Worm (Caenorhabditis elegans) whole organism, mixed stage, embryonic: ENCODE measurements around the gene slc-17.7.

Source experiments
- bed-3 ChIP-seq: fragments of 200-800 bp; sonication (Bioruptor generic); optimal IDR thresholded peaks from 3 replicates; lab custom pipeline; 2018; ENCODE audit warnings: mild to moderate bottlenecking, missing genetic modification characterization, moderate library complexity, missing compliant biosample characterization
- blmp-1 ChIP-seq: fragments of 150-350 bp; optimal IDR thresholded peaks from 2 replicates; lab custom pipeline; 2014; ENCODE audit warnings: missing biosample characterization, missing genetic modification characterization
- ceh-43 ChIP-seq: fragments of 200-800 bp; sonication (Bioruptor generic); optimal IDR thresholded peaks from 2 replicates; lab custom pipeline; 2018; ENCODE audit warnings: mild to moderate bottlenecking, missing genetic modification characterization, moderate library complexity, missing compliant biosample characterization
- ces-1 ChIP-seq: fragments of 150-350 bp; optimal IDR thresholded peaks from 2 replicates; lab custom pipeline; 2014; ENCODE audit warnings: missing biosample characterization, missing genetic modification reagents, missing genetic modification characterization
- cnd-1 ChIP-seq: fragments of 200-800 bp; sonication (Bioruptor generic); optimal IDR thresholded peaks from 2 replicates; lab custom pipeline; 2018; ENCODE audit warnings: mild to moderate bottlenecking, missing genetic modification characterization, missing compliant biosample characterization
- drap-1 ChIP-seq: fragments of 200-800 bp; sonication (Bioruptor generic); optimal IDR thresholded peaks from 3 replicates; lab custom pipeline; 2018; ENCODE audit warnings: mild to moderate bottlenecking, missing genetic modification characterization, missing compliant biosample characterization
- elt-1 ChIP-seq: sonication (generic microtip); optimal IDR thresholded peaks from 2 replicates; lab custom pipeline; 2017; ENCODE audit warnings: missing genetic modification characterization, mild to moderate bottlenecking, missing compliant biosample characterization, antibody characterized with exemption, moderate library complexity, borderline replicate concordance; ENCODE audit not compliant: insufficient read depth
- elt-3 ChIP-seq: fragments of 150-350 bp; optimal IDR thresholded peaks from 2 replicates; lab custom pipeline; 2014; ENCODE audit warnings: missing biosample characterization, missing genetic modification characterization
- hlh-1 ChIP-seq: fragments of 150-350 bp; optimal IDR thresholded peaks from 2 replicates; lab custom pipeline; 2014; ENCODE audit warnings: missing biosample characterization, missing genetic modification reagents, missing genetic modification characterization
- lin-32 ChIP-seq: fragments of 200-800 bp; sonication (Bioruptor generic); optimal IDR thresholded peaks from 2 replicates; lab custom pipeline; 2018; ENCODE audit warnings: mild to moderate bottlenecking, missing genetic modification characterization, missing compliant biosample characterization
- lsy-2 ChIP-seq: fragments of 150-350 bp; optimal IDR thresholded peaks from 2 replicates; lab custom pipeline; 2014; ENCODE audit warnings: missing biosample characterization, missing genetic modification characterization
- mab-5 ChIP-seq: fragments of 150-350 bp; optimal IDR thresholded peaks from 2 replicates; lab custom pipeline; 2014; ENCODE audit warnings: missing biosample characterization, missing genetic modification characterization
- mep-1 ChIP-seq: fragments of 150-350 bp; optimal IDR thresholded peaks from 2 replicates; lab custom pipeline; 2017; ENCODE audit warnings: missing biosample characterization, missing genetic modification reagents, missing genetic modification characterization, inconsistent platforms
- mls-2 ChIP-seq: sonication (generic microtip); optimal IDR thresholded peaks from 2 replicates; lab custom pipeline; 2016; ENCODE audit warnings: mild to moderate bottlenecking, missing genetic modification characterization, moderate library complexity, missing compliant biosample characterization
- nhr-12 ChIP-seq: fragments of 150-350 bp; optimal IDR thresholded peaks from 2 replicates; lab custom pipeline; 2014; ENCODE audit warnings: missing biosample characterization, missing genetic modification characterization
- nhr-2 ChIP-seq: fragments of 150-350 bp; optimal IDR thresholded peaks from 2 replicates; lab custom pipeline; 2014; ENCODE audit warnings: missing biosample characterization, missing genetic modification characterization
- nhr-237 ChIP-seq: fragments of 150-350 bp; optimal IDR thresholded peaks from 2 replicates; lab custom pipeline; 2014; ENCODE audit warnings: missing biosample characterization, missing genetic modification characterization
- nhr-28 ChIP-seq: fragments of 150-350 bp; optimal IDR thresholded peaks from 2 replicates; lab custom pipeline; 2014; ENCODE audit warnings: missing biosample characterization, missing genetic modification characterization
- nhr-76 ChIP-seq: sonication (generic microtip); optimal IDR thresholded peaks from 2 replicates; lab custom pipeline; 2017; ENCODE audit warnings: missing biosample characterization, missing genetic modification characterization
- pha-4 ChIP-seq: fragments of 150-350 bp; optimal IDR thresholded peaks from 2 replicates; lab custom pipeline; 2018; ENCODE audit warnings: missing biosample characterization, missing genetic modification reagents, missing genetic modification characterization
- sem-2 ChIP-seq: fragments of 200-800 bp; sonication (Bioruptor generic); optimal IDR thresholded peaks from 2 replicates; lab custom pipeline; 2018; ENCODE audit warnings: mild to moderate bottlenecking, missing genetic modification characterization, missing compliant biosample characterization
- snpc-4 ChIP-seq: fragments of 150-350 bp; optimal IDR thresholded peaks from 2 replicates; lab custom pipeline; 2014; ENCODE audit warnings: missing biosample characterization, missing genetic modification characterization
- tbx-8 ChIP-seq: fragments of 200-800 bp; sonication (Bioruptor generic); optimal IDR thresholded peaks from 2 replicates; lab custom pipeline; 2018; ENCODE audit warnings: mild to moderate bottlenecking, missing genetic modification characterization, moderate library complexity, missing compliant biosample characterization
- unc-120 ChIP-seq: sonication (generic microtip); optimal IDR thresholded peaks from 2 replicates; lab custom pipeline; 2017; ENCODE audit warnings: missing genetic modification characterization, missing compliant biosample characterization; ENCODE audit not compliant: poor library complexity, severe bottlenecking
- unc-39 ChIP-seq: fragments of 150-350 bp; optimal IDR thresholded peaks from 2 replicates; lab custom pipeline; 2014; ENCODE audit warnings: missing biosample characterization, missing genetic modification characterization
- unc-62 ChIP-seq: fragments of 150-350 bp; optimal IDR thresholded peaks from 2 replicates; lab custom pipeline; 2014; ENCODE audit warnings: missing biosample characterization, missing genetic modification reagents, missing genetic modification characterization
- ztf-11 ChIP-seq: fragments of 150-350 bp; optimal IDR thresholded peaks from 2 replicates; lab custom pipeline; 2014; ENCODE audit warnings: missing biosample characterization, missing genetic modification characterization

Gene slc-17.7

ce11 chrV:9266399-9266798 is at the start of gene slc-17.7:
slc-17.7 (minus strand) TSS chrV:9266499.
- TF ChIP-seq blmp-1 (no peak), unc-39 (tag; lab: Kevin White, UChicago) (no peak), bed-3 (GFP tag; lab: Kevin White, UChicago) (no peak), elt-3 (tag; lab: Kevin White, UChicago) (no peak), snpc-4 (tag; lab: Kevin White, UChicago) (no peak), lin-32 (no peak), ztf-11 (tag; lab: Kevin White, UChicago) (no peak), ceh-43 (GFP tag; lab: Kevin White, UChicago) (no peak), cnd-1 (no peak), unc-62 (GFP tag; lab: Kevin White, UChicago) (no peak), mls-2 (tag; lab: Kevin White, UChicago) (no peak), tbx-8 (GFP tag; lab: Kevin White, UChicago) (no peak), mab-5 (tag; lab: Kevin White, UChicago) (no peak)

- TF ChIP-seq pha-4 (tag; lab: Kevin White, UChicago) (no peak), nhr-28 (tag; lab: Kevin White, UChicago) (no peak)
Observed at ce11 chrV:9314408-9314807, 48.1 kb upstream of the slc-17.7 start.

DNA sequence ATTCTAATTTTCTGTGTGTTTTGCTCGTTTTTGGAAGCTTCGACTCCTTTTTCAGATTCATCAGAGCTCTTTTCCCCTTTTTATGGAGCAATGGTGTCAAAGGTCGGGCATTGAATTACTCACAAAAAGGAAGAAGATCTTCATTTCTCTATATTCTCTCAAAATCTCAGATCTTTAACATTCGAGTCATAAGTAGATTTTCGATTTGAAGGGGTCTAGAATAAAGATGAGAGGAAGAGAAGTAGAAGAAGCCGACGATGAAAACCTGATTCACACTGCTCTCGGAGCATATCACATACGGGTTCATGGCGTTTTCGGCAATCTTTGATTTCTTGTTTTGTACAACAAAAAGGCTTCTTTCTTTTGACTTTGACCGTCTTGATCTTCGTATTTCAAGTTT is 46.1 kb upstream of the slc-17.7 start:
- TF ChIP-seq elt-1 (no peak), ces-1 (GFP tag; lab: Kevin White, UChicago) (peak; percentile 2)

DNA sequence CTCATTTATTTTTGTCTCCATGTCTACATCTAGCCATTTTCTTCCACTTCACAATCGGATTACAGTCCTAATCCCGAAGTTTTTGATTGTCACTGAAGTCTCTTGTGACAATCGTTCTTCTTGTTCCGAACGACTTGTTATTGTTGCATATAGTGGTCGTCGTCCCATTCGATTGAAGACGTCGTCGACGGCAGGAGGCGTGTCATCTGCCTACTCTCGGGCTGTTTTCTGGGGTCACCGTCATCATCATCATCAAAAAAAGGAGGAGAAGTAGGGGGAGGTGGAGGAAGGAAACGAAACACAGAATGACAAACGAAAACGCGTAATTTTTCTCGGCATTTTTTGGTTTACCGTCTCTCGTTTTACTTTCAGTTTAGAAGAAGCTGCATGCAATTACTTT is 38.8 kb upstream of the slc-17.7 start, which contains the start of gene F44A2.3:
Gene F44A2.3 (plus strand): TSS at position 301 of the 400 bp plus-strand sequence.
- TF ChIP-seq lsy-2 (tag; lab: Kevin White, UChicago) (no peak), mls-2 (tag; lab: Kevin White, UChicago) (no peak), unc-120 (tag; lab: Kevin White, UChicago) (no peak), snpc-4 (tag; lab: Kevin White, UChicago) (no peak), nhr-28 (tag; lab: Kevin White, UChicago) (no peak)

DNA sequence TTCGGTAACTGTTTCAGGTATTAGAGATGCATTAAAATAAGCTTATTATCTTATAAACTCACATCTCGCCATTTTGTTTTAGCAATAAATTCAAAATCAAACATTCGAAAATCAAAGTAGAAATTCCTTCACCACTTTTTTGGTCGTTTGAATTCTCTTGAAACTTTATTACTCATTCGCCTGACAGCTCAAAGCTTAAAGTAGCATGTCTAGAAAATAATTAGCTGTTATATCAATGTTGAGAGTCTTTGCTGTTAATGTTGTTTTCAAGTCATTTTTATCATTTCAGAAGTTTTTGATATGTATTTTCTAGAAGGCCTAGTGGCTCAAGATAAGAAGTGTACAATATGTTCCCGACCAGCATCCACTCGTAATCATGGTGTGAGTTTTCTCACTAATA is 36.7 kb upstream of the slc-17.7 start, which contains the start of gene nhr-39:
Gene nhr-39 (plus strand): TSS at position 301 of the 400 bp plus-strand sequence.
- TF ChIP-seq elt-1: no peak

ce11 chrV:9297332-9297731 is 31.0 kb upstream of the slc-17.7 start, which contains the start of gene F44A2.5:
F44A2.5 (plus strand) TSS chrV:9297632.
- no peak for TF ChIP-seq tbx-8 (GFP tag; lab: Kevin White, UChicago)
- TF ChIP-seq unc-62 (GFP tag; lab: Kevin White, UChicago): no peak
- TF ChIP-seq unc-39 (tag; lab: Kevin White, UChicago): no peak
- TF ChIP-seq sem-2: no peak
- TF ChIP-seq nhr-76: no peak
- no peak for TF ChIP-seq elt-3 (tag; lab: Kevin White, UChicago)
- no peak for TF ChIP-seq lin-32
- TF ChIP-seq bed-3 (GFP tag; lab: Kevin White, UChicago): no peak
- TF ChIP-seq snpc-4 (tag; lab: Kevin White, UChicago): no peak

ce11 chrV:9295581-9295980 is 29.3 kb upstream of the slc-17.7 start:
- TF ChIP-seq nhr-2 (tag; lab: Kevin White, UChicago): no peak
- no peak for TF ChIP-seq ztf-11 (tag; lab: Kevin White, UChicago)
- no peak for TF ChIP-seq drap-1 (GFP tag; lab: Kevin White, UChicago)
- TF ChIP-seq nhr-76: no peak
- no peak for TF ChIP-seq hlh-1 (tag; lab: Kevin White, UChicago)
- peak; percentile 12 for TF ChIP-seq pha-4 (tag; lab: Kevin White, UChicago)
- no peak for TF ChIP-seq mab-5 (tag; lab: Kevin White, UChicago)
- TF ChIP-seq nhr-12 (tag; lab: Kevin White, UChicago): no peak
- TF ChIP-seq mls-2 (tag; lab: Kevin White, UChicago): no peak
- peak; percentile 18 for TF ChIP-seq unc-62 (GFP tag; lab: Kevin White, UChicago)
- TF ChIP-seq unc-120 (tag; lab: Kevin White, UChicago): peak; percentile 49
- no peak for TF ChIP-seq nhr-237 (tag; lab: Kevin White, UChicago)
- no peak for TF ChIP-seq mep-1 (tag; lab: Kevin White, UChicago)
